Worm (Caenorhabditis elegans) whole organism, L4 larva: ENCODE measurements around the gene col-33.

ENCODE experiments used
- R02D3.7 ChIP-seq: fragments of 150-350 bp; sonication (generic microtip); optimal IDR thresholded peaks from 3 replicates; lab custom pipeline; 2014; ENCODE audit warnings: missing biosample characterization, missing genetic modification characterization
- T26A8.4 ChIP-seq: fragments of 200-800 bp; sonication (Bioruptor generic); IDR thresholded peaks from 2 replicates; pipeline ENCODE4 v1.3.6; 2022; ENCODE audit warnings: missing genetic modification characterization, missing compliant biosample characterization
- Y5F2A.4 ChIP-seq: fragments of 200-800 bp; sonication (Bioruptor generic); optimal IDR thresholded peaks from 2 replicates; lab custom pipeline; 2018; ENCODE audit warnings: mild to moderate bottlenecking, missing genetic modification characterization, missing compliant biosample characterization
- Y75B8A.6 ChIP-seq: fragments of 200-800 bp; sonication (Bioruptor generic); IDR thresholded peaks from 2 replicates; pipeline ENCODE4 v1.3.6; 2022; ENCODE audit warnings: missing genetic modification reagents, missing genetic modification characterization, missing compliant biosample characterization
- ZK546.5 ChIP-seq, 2 experiments: sonication (generic microtip); optimal IDR thresholded peaks; 2 replicates each; lab custom pipeline; 2017; ENCODE audit warnings: missing biosample characterization in 2 of 2, missing genetic modification characterization in 2 of 2
- aha-1 ChIP-seq: fragments of 150-350 bp; peaks from one replicate; lab custom pipeline; 2014; ENCODE audit warnings: missing biosample characterization, missing genetic modification characterization
- ama-1 ChIP-seq: fragments of 150-350 bp; optimal IDR thresholded peaks from 2 replicates; lab custom pipeline; 2014; ENCODE audit warnings: inconsistent platforms, mixed read lengths
- ceh-62 ChIP-seq: sonication (generic microtip); optimal IDR thresholded peaks from 2 replicates; lab custom pipeline; 2017; ENCODE audit warnings: missing biosample characterization, missing genetic modification characterization
- ceh-82 ChIP-seq: sonication (generic microtip); optimal IDR thresholded peaks from 2 replicates; lab custom pipeline; 2017; ENCODE audit warnings: missing biosample characterization, missing genetic modification characterization
- cey-2 ChIP-seq: sonication (generic microtip); optimal IDR thresholded peaks from 3 replicates; lab custom pipeline; 2017; ENCODE audit warnings: missing genetic modification characterization, mild to moderate bottlenecking, missing compliant biosample characterization, antibody characterized with exemption, borderline replicate concordance; ENCODE audit not compliant: insufficient read depth
- ctbp-1 ChIP-seq: fragments of 200-800 bp; sonication (Bioruptor generic); IDR thresholded peaks from 2 replicates; pipeline ENCODE4 v1.3.6; 2022; ENCODE audit warnings: missing genetic modification reagents, missing genetic modification characterization, missing compliant biosample characterization
- daf-16 ChIP-seq, 3 experiments: sonication (generic microtip); optimal IDR thresholded peaks; 2 replicates each; lab custom pipeline; 2016 to 2017; ENCODE audit warnings: missing genetic modification characterization in 3 of 3, missing genetic modification reagents in 3 of 3, mild to moderate bottlenecking in 2 of 3, missing compliant biosample characterization in 2 of 3, missing biosample characterization in 1 of 3, moderate library complexity in 1 of 3
- daf-19 ChIP-seq: fragments of 200-800 bp; sonication (Bioruptor generic); conservative IDR thresholded peaks from 2 replicates; pipeline ENCODE4 v1.3.6; 2022; ENCODE audit warnings: missing genetic modification characterization, missing compliant biosample characterization
- daf-8 ChIP-seq: fragments of 200-800 bp; sonication (Bioruptor generic); IDR thresholded peaks from 2 replicates; pipeline ENCODE4 v1.3.6; 2022; ENCODE audit warnings: missing genetic modification characterization, missing compliant biosample characterization
- dmd-6 ChIP-seq: fragments of 200-800 bp; sonication (Bioruptor generic); IDR thresholded peaks from 2 replicates; pipeline ENCODE4 v1.3.6; 2022; ENCODE audit warnings: missing genetic modification reagents, missing genetic modification characterization, missing compliant biosample characterization
- egl-43 ChIP-seq: fragments of 200-800 bp; sonication (Bioruptor generic); IDR thresholded peaks from 2 replicates; pipeline ENCODE4 v1.3.6; 2022; ENCODE audit warnings: missing genetic modification reagents, missing genetic modification characterization, missing compliant biosample characterization
- fkh-10 ChIP-seq: fragments of 150-350 bp; optimal IDR thresholded peaks from 2 replicates; lab custom pipeline; 2014; ENCODE audit warnings: missing biosample characterization, missing genetic modification reagents, missing genetic modification characterization
- fos-1 ChIP-seq: fragments of 150-350 bp; optimal IDR thresholded peaks from 2 replicates; lab custom pipeline; 2014; ENCODE audit warnings: missing biosample characterization, missing genetic modification characterization
- gei-8 ChIP-seq: fragments of 200-800 bp; sonication (Bioruptor generic); optimal IDR thresholded peaks from 2 replicates; lab custom pipeline; 2018; ENCODE audit warnings: mild to moderate bottlenecking, missing genetic modification characterization, missing compliant biosample characterization
- hlh-11 ChIP-seq: fragments of 200-800 bp; sonication (Bioruptor generic); optimal IDR thresholded peaks from 2 replicates; lab custom pipeline; 2018; ENCODE audit warnings: mild to moderate bottlenecking, missing genetic modification characterization, missing compliant biosample characterization
- jun-1 ChIP-seq: fragments of 150-350 bp; optimal IDR thresholded peaks from 2 replicates; lab custom pipeline; 2014; ENCODE audit warnings: missing biosample characterization, missing genetic modification reagents, missing genetic modification characterization
- lim-7 ChIP-seq: fragments of 200-800 bp; sonication (Bioruptor generic); IDR thresholded peaks from 2 replicates; pipeline ENCODE4 v1.3.6; 2022; ENCODE audit warnings: missing genetic modification characterization, missing compliant biosample characterization
- lin-29 ChIP-seq: fragments of 200-800 bp; sonication (Bioruptor generic); IDR thresholded peaks from 2 replicates; pipeline ENCODE4 v1.3.6; 2022; ENCODE audit warnings: missing genetic modification reagents, missing genetic modification characterization, missing compliant biosample characterization
- lin-38 ChIP-seq: fragments of 200-800 bp; sonication (Bioruptor generic); IDR thresholded peaks from 2 replicates; pipeline ENCODE4 v1.3.6; 2022; ENCODE audit warnings: missing genetic modification reagents, missing genetic modification characterization, missing compliant biosample characterization
- lin-39 ChIP-seq: fragments of 150-350 bp; optimal IDR thresholded peaks from 2 replicates; lab custom pipeline; 2014; ENCODE audit warnings: missing biosample characterization, missing genetic modification reagents, missing genetic modification characterization
- madf-9 ChIP-seq: fragments of 200-800 bp; sonication (Bioruptor generic); conservative IDR thresholded peaks from 2 replicates; pipeline ENCODE4 v1.3.6; 2022; ENCODE audit warnings: missing genetic modification reagents, missing genetic modification characterization, missing compliant biosample characterization
- mep-1 ChIP-seq: fragments of 150-350 bp; sonication (generic microtip); optimal IDR thresholded peaks from 3 replicates; lab custom pipeline; 2014; ENCODE audit warnings: missing biosample characterization, missing genetic modification characterization
- mxl-3 ChIP-seq: fragments of 200-800 bp; sonication (Bioruptor generic); optimal IDR thresholded peaks from 2 replicates; lab custom pipeline; 2018; ENCODE audit warnings: mild to moderate bottlenecking, missing genetic modification characterization, missing compliant biosample characterization
- nhr-28 ChIP-seq: fragments of 150-350 bp; optimal IDR thresholded peaks from 2 replicates; lab custom pipeline; 2014; ENCODE audit warnings: missing biosample characterization, missing genetic modification characterization
- nhr-42 ChIP-seq: fragments of 200-800 bp; sonication (Bioruptor generic); IDR thresholded peaks from 2 replicates; pipeline ENCODE4 v1.3.6; 2022; ENCODE audit warnings: missing genetic modification characterization, missing compliant biosample characterization
- nhr-76 ChIP-seq: fragments of 150-350 bp; optimal IDR thresholded peaks from 2 replicates; lab custom pipeline; 2014; ENCODE audit warnings: missing biosample characterization, missing genetic modification characterization
- pqm-1 ChIP-seq: sonication (generic microtip); optimal IDR thresholded peaks from 2 replicates; lab custom pipeline; 2017; ENCODE audit warnings: missing biosample characterization, missing genetic modification characterization
- rbr-2 ChIP-seq: sonication (generic microtip); optimal IDR thresholded peaks from 2 replicates; lab custom pipeline; 2016; ENCODE audit warnings: missing genotype, missing genetic modification characterization, missing compliant biosample characterization
- sdz-12 ChIP-seq: fragments of 200-800 bp; sonication (Bioruptor generic); optimal IDR thresholded peaks from 2 replicates; lab custom pipeline; 2018; ENCODE audit warnings: mild to moderate bottlenecking, missing genetic modification characterization, missing compliant biosample characterization
- snpc-4 ChIP-seq: fragments of 150-350 bp; optimal IDR thresholded peaks from 2 replicates; lab custom pipeline; 2014; ENCODE audit warnings: missing biosample characterization, missing genetic modification characterization
- tag-97 ChIP-seq: fragments of 200-800 bp; sonication (Bioruptor generic); IDR thresholded peaks from 2 replicates; pipeline ENCODE4 v1.3.6; 2022; ENCODE audit warnings: missing genetic modification characterization, missing compliant biosample characterization
- tra-1 ChIP-seq: fragments of 200-800 bp; sonication (Bioruptor generic); IDR thresholded peaks from 2 replicates; pipeline ENCODE4 v1.3.6; 2022; ENCODE audit warnings: missing genetic modification reagents, missing genetic modification characterization, missing compliant biosample characterization
- unc-130 ChIP-seq: sonication (generic microtip); optimal IDR thresholded peaks from 2 replicates; lab custom pipeline; 2016; ENCODE audit warnings: missing genetic modification reagents, missing genetic modification characterization, missing compliant biosample characterization
- zag-1 ChIP-seq: fragments of 150-350 bp; optimal IDR thresholded peaks from 2 replicates; lab custom pipeline; 2014; ENCODE audit warnings: missing biosample characterization, missing genetic modification characterization
- zfp-3 ChIP-seq: fragments of 200-800 bp; sonication (Bioruptor generic); conservative IDR thresholded peaks from 2 replicates; pipeline ENCODE4 v1.3.6; 2022; ENCODE audit warnings: missing genetic modification reagents, missing genetic modification characterization, missing compliant biosample characterization
- zip-11 ChIP-seq: fragments of 200-800 bp; sonication (Bioruptor generic); IDR thresholded peaks from 2 replicates; pipeline ENCODE4 v1.3.6; 2022; ENCODE audit warnings: missing genetic modification characterization, missing compliant biosample characterization
- ztf-7 ChIP-seq: fragments of 150-350 bp; optimal IDR thresholded peaks from 2 replicates; lab custom pipeline; 2014; ENCODE audit warnings: missing biosample characterization, missing genetic modification characterization

col-33 gene

DNA sequence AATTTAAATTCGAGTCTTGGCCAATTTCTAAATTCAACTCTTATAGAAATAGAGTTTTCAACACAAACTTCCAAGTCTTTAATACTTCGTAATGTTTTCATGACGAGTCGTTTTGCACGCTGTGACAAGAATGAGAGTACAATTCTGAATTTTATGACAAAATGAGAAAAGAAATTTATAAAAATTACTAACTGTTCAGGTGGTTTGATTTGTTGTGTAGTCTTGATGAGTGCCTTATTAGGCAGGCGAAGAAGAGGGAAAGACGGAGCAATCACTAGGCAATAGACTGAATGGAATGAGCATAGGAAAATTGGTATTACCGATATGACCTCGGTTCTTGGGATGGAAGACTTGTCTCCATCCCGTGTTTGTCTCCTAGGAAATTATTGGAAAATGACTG lies 43.1 kb upstream of the col-33 start, which contains the start of gene F30B5.11:
Gene F30B5.11 (minus strand): TSS at position 101 of the 400 bp plus-strand sequence.
- TF ChIP-seq jun-1 (tag; lab: Kevin White, UChicago) = no peak
- no peak for TF ChIP-seq snpc-4 (tag; lab: Kevin White, UChicago)
- TF ChIP-seq madf-9 = no peak
- no peak for TF ChIP-seq ceh-62 (tag; lab: Kevin White, UChicago)
- TF ChIP-seq tag-97 (GFP tag; lab: Robert Waterston, UW) = no peak
- no peak for TF ChIP-seq lin-29
- TF ChIP-seq zfp-3 (GFP tag; lab: Robert Waterston, UW) = no peak
- no peak for TF ChIP-seq fkh-10 (GFP tag; lab: Kevin White, UChicago)
- TF ChIP-seq lin-38 = no peak
- TF ChIP-seq mep-1 = no peak
- no peak for TF ChIP-seq mxl-3 (GFP tag; lab: Kevin White, UChicago)
- no peak for TF ChIP-seq daf-8 (GFP tag; lab: Robert Waterston, UW)
- TF ChIP-seq lin-39 (tag; lab: Kevin White, UChicago) = no peak
- TF ChIP-seq unc-130 (GFP tag; lab: Kevin White, UChicago) = no peak
- TF ChIP-seq tra-1 (GFP tag; lab: Robert Waterston, UW) = no peak
- TF ChIP-seq zag-1 (tag; lab: Kevin White, UChicago) = no peak
- TF ChIP-seq dmd-6 (GFP tag; lab: Robert Waterston, UW) = no peak
- no peak for TF ChIP-seq zip-11 (GFP tag; lab: Robert Waterston, UW)
- TF ChIP-seq gei-8 = no peak

DNA sequence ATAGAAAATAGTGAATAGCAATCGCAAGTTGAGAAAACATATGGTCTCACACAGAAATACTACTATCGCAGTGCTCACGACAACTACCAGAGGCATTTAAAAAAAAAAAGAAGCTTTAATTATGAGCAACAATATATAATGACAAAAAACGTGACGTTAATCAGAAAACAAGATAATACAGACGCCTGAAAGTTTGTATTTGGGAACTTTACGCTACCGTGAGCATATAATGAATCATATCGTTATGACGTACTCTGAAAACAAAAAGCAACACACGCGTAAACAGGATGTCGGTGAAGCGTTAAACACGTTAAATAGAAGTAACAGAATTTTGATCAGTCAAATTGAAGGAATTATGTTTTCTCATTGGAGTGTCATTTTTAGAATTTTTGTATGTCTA lies 37.2 kb upstream of the col-33 start, which contains the start of gene srbc-71:
Gene srbc-71 (minus strand): TSS at position 101 of the 400 bp plus-strand sequence.
- TF ChIP-seq ctbp-1 (GFP tag; lab: Robert Waterston, UW) (no peak), aha-1 (tag; lab: Kevin White, UChicago) (peak; percentile 18)
- TF ChIP-seq, all 104 proteins: peak for 1

DNA sequence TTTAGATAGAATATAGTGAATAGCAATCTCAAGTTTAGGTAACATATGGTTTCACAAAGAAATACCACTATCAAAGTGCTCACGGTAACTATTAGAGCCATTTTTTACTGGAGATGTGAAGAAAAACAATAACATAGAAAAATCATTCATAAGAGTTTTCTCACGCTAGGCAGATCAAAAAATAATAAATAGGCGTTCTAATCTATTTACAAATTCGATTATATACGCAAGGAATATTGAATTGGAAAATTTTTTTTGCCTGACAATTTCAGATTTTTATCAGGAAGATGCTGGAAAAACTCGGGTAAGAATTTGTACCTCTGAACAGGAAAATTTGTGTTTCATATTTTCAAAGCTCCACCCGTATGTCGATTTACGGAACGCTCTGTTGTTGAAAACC lies 35.2 kb upstream of the col-33 start, which contains the start of gene srbc-70:
Gene srbc-70 (minus strand): TSS at position 101 of the 400 bp plus-strand sequence.
- TF ChIP-seq R02D3.7 (tag; lab: Kevin White, UChicago) (no peak), hlh-11 (tag; lab: Kevin White, UChicago) (no peak), nhr-76 (tag; lab: Kevin White, UChicago) (no peak), fos-1 (no peak), ZK546.5 (tag; optimal IDR thresholded peaks at IDR 0.05; lab: Kevin White, UChicago) (no peak), tra-1 (GFP tag; lab: Robert Waterston, UW) (no peak), pqm-1 (no peak), cey-2 (no peak), dmd-6 (GFP tag; lab: Robert Waterston, UW) (no peak), ceh-82 (tag; lab: Kevin White, UChicago) (no peak), sdz-12 (GFP tag; lab: Kevin White, UChicago) (no peak), daf-19 (GFP tag; lab: Robert Waterston, UW) (no peak), rbr-2 (tag; lab: Kevin White, UChicago) (no peak), lin-39 (tag; lab: Kevin White, UChicago) (no peak), Y75B8A.6 (GFP tag; lab: Robert Waterston, UW) (no peak), Y5F2A.4 (GFP tag; lab: Kevin White, UChicago) (no peak), daf-16 (GFP tag; optimal IDR thresholded peaks at IDR 0.05; lab: Kevin White, UChicago) (no peak), daf-16 (tag; optimal IDR thresholded peaks at IDR 0.05; lab: Kevin White, UChicago) (no peak)

- TF ChIP-seq egl-43 (GFP tag; lab: Robert Waterston, UW) (peak; percentile 73; the same call in 1 of the 2 replicates), nhr-28 (peak; percentile 8), nhr-42 (GFP tag; lab: Robert Waterston, UW) (no peak), lim-7 (GFP tag; lab: Robert Waterston, UW) (0 out of 2 replicates have a peak, but pooled peaks have one; percentile 11), ama-1 (peak; percentile 84), T26A8.4 (peak; percentile 67; the same call in 1 of the 2 replicates), ztf-7 (tag; lab: Kevin White, UChicago) (no peak)
Measured at ce11 chrIV:4235315-4236024, 27.6 kb upstream of the col-33 start, which contains the start of the genes zipt-2.2 and dpy-13. TSS of gene zipt-2.2 (minus strand) at chrIV:4235365. TSS of gene dpy-13 (plus strand) at chrIV:4235614.
